Worm (Caenorhabditis elegans): Measurements from ENCODE around the gene mdmh-35.

DNA sequence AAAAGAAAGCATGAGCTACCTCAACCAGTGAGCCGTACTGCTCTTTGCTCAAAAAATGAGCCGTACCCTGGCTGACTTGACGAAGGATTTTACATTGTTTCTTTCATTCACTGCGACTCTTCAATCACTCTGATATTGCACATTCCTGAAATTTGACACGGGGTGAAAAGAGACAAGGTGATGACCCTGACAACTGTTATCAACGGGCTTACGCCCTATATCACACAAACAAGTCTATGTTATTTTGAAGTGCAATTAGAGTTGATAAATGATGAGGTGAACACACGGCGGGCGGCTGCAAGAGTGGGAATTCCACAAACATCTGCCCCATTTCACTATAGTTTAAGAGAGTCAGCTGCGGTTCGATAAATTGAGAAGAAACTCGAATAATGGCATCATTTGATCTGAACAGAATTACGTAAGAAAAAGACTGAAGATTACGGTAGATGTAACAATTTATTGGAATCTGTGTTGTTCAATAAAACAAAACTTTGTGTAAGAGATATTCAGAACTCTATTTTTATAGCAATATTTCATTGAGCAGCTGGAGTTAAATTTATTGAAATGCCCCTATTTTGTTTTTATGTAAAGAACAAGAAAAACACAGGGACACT, 18.8 kb downstream of the mdmh-35 start:
- TF ChIP-seq med-1 (GFP tag; optimal IDR thresholded peaks at IDR 0.05; ENCODE audit: insufficient read depth) (no peak), klf-2 (GFP tag; conservative IDR thresholded peaks at IDR 0.05) (no peak), tab-1 (GFP tag; IDR thresholded peaks at IDR 0.05) (no peak), ref-1 (GFP tag; conservative IDR thresholded peaks at IDR 0.05) (no peak), T22C8.4 (GFP tag; IDR thresholded peaks at IDR 0.05) (no peak), ztf-29 (GFP tag; IDR thresholded peaks at IDR 0.05) (no peak), cog-1 (tag; optimal IDR thresholded peaks at IDR 0.05) (no peak), ztf-23 (GFP tag; IDR thresholded peaks at IDR 0.05) (no peak)
